Worm (Caenorhabditis elegans) whole organism, L1 larva: ENCODE data around the gene nadk-1.

ENCODE experiments used
- fkh-8 ChIP-seq: sonication (generic microtip); optimal IDR thresholded peaks from 2 replicates; lab custom pipeline; 2016; ENCODE audit warnings: mild to moderate bottlenecking, missing genetic modification characterization, missing compliant biosample characterization
- lin-14 ChIP-seq: fragments of 200-800 bp; sonication (Bioruptor generic); optimal IDR thresholded peaks from 2 replicates; lab custom pipeline; 2018; ENCODE audit warnings: mild to moderate bottlenecking, missing genetic modification characterization, moderate library complexity, missing compliant biosample characterization
- lin-35 ChIP-seq, 2 experiments: fragments of 150-350 bp; optimal IDR thresholded peaks; 2 replicates each; lab custom pipeline; 2014; ENCODE audit warnings: missing biosample characterization in 2 of 2, missing genetic modification characterization in 2 of 2, missing genetic modification reagents in 2 of 2
- nhr-11 ChIP-seq: fragments of 150-350 bp; optimal IDR thresholded peaks from 2 replicates; lab custom pipeline; 2014; ENCODE audit warnings: missing biosample characterization, missing genetic modification characterization
- nhr-47 ChIP-seq: sonication (generic microtip); optimal IDR thresholded peaks from 2 replicates; lab custom pipeline; 2016; ENCODE audit warnings: mild to moderate bottlenecking, missing genetic modification characterization, moderate library complexity, missing compliant biosample characterization
- pag-3 ChIP-seq: sonication (generic microtip); optimal IDR thresholded peaks from 2 replicates; lab custom pipeline; 2017; ENCODE audit warnings: missing genetic modification characterization, mild to moderate bottlenecking, missing compliant biosample characterization, antibody characterized with exemption, borderline replicate concordance; ENCODE audit not compliant: insufficient read depth
- unc-62 ChIP-seq: fragments of 150-350 bp; optimal IDR thresholded peaks from 2 replicates; lab custom pipeline; 2014; ENCODE audit warnings: missing biosample characterization, missing genetic modification reagents, missing genetic modification characterization

DNA sequence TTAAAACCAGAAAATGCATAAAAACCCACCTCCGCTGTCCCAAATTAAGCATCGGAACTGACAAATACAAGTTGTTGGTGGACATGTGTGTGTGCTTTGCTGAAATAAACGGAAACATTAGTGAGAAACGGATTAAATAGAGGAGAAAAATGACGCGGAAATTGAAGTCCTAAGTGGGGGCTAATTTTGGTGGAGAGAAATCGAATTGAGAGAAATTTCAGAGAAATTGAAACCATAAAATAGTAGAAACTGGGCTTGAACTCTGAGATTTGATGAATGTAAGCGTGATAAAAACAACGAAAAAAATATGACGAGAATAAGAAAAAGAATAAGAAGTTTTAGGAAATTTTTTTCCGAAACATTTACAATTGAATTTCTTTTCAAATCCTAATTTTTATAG lies 18.1 kb downstream of the nadk-1 start, which contains the start of gene Y77E11A.12:
- TF ChIP-seq pag-3 (tag; lab: Kevin White, UChicago) (no peak), fkh-8 (tag; lab: Kevin White, UChicago) (no peak), unc-62 (GFP tag; lab: Kevin White, UChicago) (no peak), nhr-47 (tag; lab: Kevin White, UChicago) (no peak), lin-35 (GFP tag; optimal IDR thresholded peaks at IDR 0.05; lab: Kevin White, UChicago) (no peak), lin-14 (peak; percentile 3), nhr-11 (tag; lab: Kevin White, UChicago) (no peak)
